Fruit fly (Drosophila melanogaster) whole organism, embryonic: ENCODE data around the gene Vha55.

ENCODE experiments used
- Antp ChIP-seq: fragments of 200-800 bp; sonication (Bioruptor generic); optimal IDR thresholded peaks from 3 replicates; lab custom pipeline; 2016; ENCODE audit warnings: missing biosample characterization, missing genetic modification characterization
- B-H1 ChIP-seq: fragments of 200-800 bp; sonication (Bioruptor generic); IDR thresholded peaks from 3 replicates; pipeline ENCODE4 v1.3.6; 2022; ENCODE audit warnings: missing biosample characterization, missing genetic modification characterization
- B-H2 ChIP-seq: fragments of 200-800 bp; sonication (Bioruptor generic); optimal IDR thresholded peaks from 2 replicates; lab custom pipeline; 2018; ENCODE audit warnings: missing biosample characterization, mild to moderate bottlenecking, missing genetic modification characterization
- CG10209 ChIP-seq: fragments of 200-800 bp; sonication (Bioruptor generic); optimal IDR thresholded peaks from 3 replicates; lab custom pipeline; 2017; ENCODE audit warnings: missing biosample characterization, mild to moderate bottlenecking, missing genetic modification characterization, missing genetic modification reagents
- CG10274 ChIP-seq: fragments of 200-800 bp; sonication (Bioruptor generic); optimal IDR thresholded peaks from 3 replicates; lab custom pipeline; 2017; ENCODE audit warnings: missing biosample characterization, mild to moderate bottlenecking, missing genetic modification characterization
- CG11398 ChIP-seq: fragments of 200-800 bp; sonication (Bioruptor generic); optimal IDR thresholded peaks from 2 replicates; lab custom pipeline; 2016; ENCODE audit warnings: missing biosample characterization, missing genetic modification characterization
- CG11504 ChIP-seq: fragments of 200-800 bp; sonication (Bioruptor generic); optimal IDR thresholded peaks from 3 replicates; lab custom pipeline; 2019; ENCODE audit warnings: missing biosample characterization, mild to moderate bottlenecking, missing genetic modification characterization, moderate library complexity
- CG13424 ChIP-seq: fragments of 200-800 bp; sonication (Bioruptor generic); optimal IDR thresholded peaks from 2 replicates; lab custom pipeline; 2019; ENCODE audit warnings: missing biosample characterization, mild to moderate bottlenecking, missing genetic modification characterization, moderate library complexity
- CG16815 ChIP-seq: fragments of 200-800 bp; sonication (Bioruptor generic); optimal IDR thresholded peaks from 3 replicates; lab custom pipeline; 2017; ENCODE audit warnings: missing biosample characterization, mild to moderate bottlenecking, missing genetic modification characterization
- CG3065 ChIP-seq: fragments of 200-800 bp; sonication (Bioruptor generic); optimal IDR thresholded peaks from 2 replicates; lab custom pipeline; 2016; ENCODE audit warnings: missing biosample characterization, missing genetic modification characterization
- CG31441 ChIP-seq: fragments of 200-800 bp; sonication (Bioruptor generic); IDR thresholded peaks from 2 replicates; pipeline ENCODE4 v1.3.6; 2022; ENCODE audit warnings: missing biosample characterization, missing genetic modification characterization
- CG4404 ChIP-seq: fragments of 200-800 bp; sonication (Bioruptor generic); IDR thresholded peaks from 2 replicates; pipeline ENCODE4 v1.3.6; 2022; ENCODE audit warnings: missing biosample characterization, missing genetic modification characterization
- CG4820 ChIP-seq: fragments of 200-800 bp; sonication (Bioruptor generic); optimal IDR thresholded peaks from 3 replicates; lab custom pipeline; 2016; ENCODE audit warnings: missing biosample characterization, missing genetic modification characterization
- CG4854 ChIP-seq: fragments of 200-800 bp; sonication (Bioruptor generic); optimal IDR thresholded peaks from 2 replicates; lab custom pipeline; 2016; ENCODE audit warnings: missing biosample characterization, missing genetic modification characterization, inconsistent platforms
- CG8290 ChIP-seq, 3 experiments: fragments of 200-800 bp; sonication (Bioruptor generic); optimal IDR thresholded peaks; 2 replicates each; lab custom pipeline; 2016 to 2019; ENCODE audit warnings: missing biosample characterization in 3 of 3, missing genetic modification characterization in 3 of 3, mild to moderate bottlenecking in 2 of 3, moderate library complexity in 1 of 3
- CTCF ChIP-seq: fragments of 200-800 bp; sonication (Bioruptor generic); optimal IDR thresholded peaks from 2 replicates; lab custom pipeline; 2017; ENCODE audit warnings: missing biosample characterization, mild to moderate bottlenecking, missing genetic modification characterization, moderate library complexity
- Camta ChIP-seq: fragments of 200-800 bp; sonication (Bioruptor generic); optimal IDR thresholded peaks from 2 replicates; lab custom pipeline; 2016; ENCODE audit warnings: missing biosample characterization, missing genetic modification characterization
- CrebB ChIP-seq: fragments of 200-800 bp; sonication (Bioruptor generic); optimal IDR thresholded peaks from 3 replicates; lab custom pipeline; 2018; ENCODE audit warnings: missing biosample characterization, mild to moderate bottlenecking, missing genetic modification characterization
- D19A ChIP-seq: fragments of 200-800 bp; optimal IDR thresholded peaks from 3 replicates; lab custom pipeline; 2019; ENCODE audit warnings: missing biosample characterization, mild to moderate bottlenecking, missing genetic modification characterization, moderate library complexity
- Dek ChIP-seq: fragments of 200-800 bp; sonication (Bioruptor generic); optimal IDR thresholded peaks from 3 replicates; lab custom pipeline; 2019; ENCODE audit warnings: missing biosample characterization, mild to moderate bottlenecking, missing genetic modification characterization, moderate library complexity
- Drgx ChIP-seq: fragments of 200-800 bp; sonication (Bioruptor generic); IDR thresholded peaks from 2 replicates; pipeline ENCODE4 v1.3.6; 2022; ENCODE audit warnings: missing biosample characterization, missing genetic modification characterization
- H2.0 ChIP-seq: fragments of 200-800 bp; sonication (Bioruptor generic); IDR thresholded peaks from 2 replicates; pipeline ENCODE4 v1.3.6; 2022; ENCODE audit warnings: missing biosample characterization, missing genetic modification characterization
- Hmx ChIP-seq: fragments of 200-800 bp; sonication (Bioruptor generic); optimal IDR thresholded peaks from 2 replicates; lab custom pipeline; 2016; ENCODE audit warnings: missing biosample characterization, missing genetic modification characterization
- Hr39 ChIP-seq: fragments of >200 bp; optimal IDR thresholded peaks from 2 replicates; lab custom pipeline; 2017
- Kr ChIP-seq: fragments of 200-800 bp; sonication (Bioruptor generic); optimal IDR thresholded peaks from 2 replicates; lab custom pipeline; 2017; ENCODE audit warnings: missing biosample characterization, mild to moderate bottlenecking, missing genetic modification characterization
- NfI ChIP-seq: fragments of 200-800 bp; sonication (Bioruptor generic); optimal IDR thresholded peaks from 3 replicates; lab custom pipeline; 2018; ENCODE audit warnings: missing biosample characterization, mild to moderate bottlenecking, missing genetic modification characterization, moderate library complexity
- Poxn ChIP-seq: fragments of 200-800 bp; sonication (Bioruptor generic); IDR thresholded peaks from 2 replicates; pipeline ENCODE4 v1.3.6; 2022; ENCODE audit warnings: missing biosample characterization, missing genetic modification characterization
- Ravus ChIP-seq: fragments of 200-800 bp; sonication (Bioruptor generic); IDR thresholded peaks from 2 replicates; pipeline ENCODE4 v1.3.6; 2022; ENCODE audit warnings: missing biosample characterization, missing genetic modification characterization
- Six4 ChIP-seq: fragments of 200-800 bp; sonication (Bioruptor generic); optimal IDR thresholded peaks from 2 replicates; lab custom pipeline; 2016; ENCODE audit warnings: missing biosample characterization, missing genetic modification characterization
- Spps ChIP-seq: fragments of 200-800 bp; sonication (Bioruptor generic); optimal IDR thresholded peaks from 2 replicates; lab custom pipeline; 2018; ENCODE audit warnings: missing biosample characterization, mild to moderate bottlenecking, missing genetic modification characterization
- Sry-δ ChIP-seq: fragments of 200-800 bp; sonication (Bioruptor generic); optimal IDR thresholded peaks from 2 replicates; lab custom pipeline; 2016; ENCODE audit warnings: missing biosample characterization, missing genetic modification characterization
- Vsx1 ChIP-seq: fragments of 200-800 bp; sonication (Bioruptor generic); optimal IDR thresholded peaks from 2 replicates; lab custom pipeline; 2017; ENCODE audit warnings: missing biosample characterization, mild to moderate bottlenecking, missing genetic modification characterization, missing genetic modification reagents
- ase ChIP-seq: fragments of 200-800 bp; sonication (Bioruptor generic); IDR thresholded peaks from 3 replicates; pipeline ENCODE4 v1.3.6; 2022; ENCODE audit warnings: missing biosample characterization, missing genetic modification characterization
- bowl ChIP-seq: fragments of 200-800 bp; sonication (Bioruptor generic); IDR thresholded peaks from 2 replicates; pipeline ENCODE4 v1.3.6; 2022; ENCODE audit warnings: missing biosample characterization, missing genetic modification characterization
- br ChIP-seq: fragments of >200 bp; optimal IDR thresholded peaks from 2 replicates; lab custom pipeline; 2017
- chm ChIP-seq: fragments of 200-800 bp; sonication (Bioruptor generic); IDR thresholded peaks from 2 replicates; pipeline ENCODE4 v1.3.6; 2022; ENCODE audit warnings: missing biosample characterization, missing genetic modification characterization
- disco-r ChIP-seq: fragments of 200-800 bp; sonication (Bioruptor generic); optimal IDR thresholded peaks from 2 replicates; lab custom pipeline; 2016; ENCODE audit warnings: missing biosample characterization, missing genetic modification characterization
- emc ChIP-seq: fragments of 200-800 bp; sonication (Bioruptor generic); optimal IDR thresholded peaks from 2 replicates; lab custom pipeline; 2016; ENCODE audit warnings: missing biosample characterization, missing genetic modification characterization
- fd3F ChIP-seq: fragments of 200-800 bp; sonication (Bioruptor generic); optimal IDR thresholded peaks from 2 replicates; lab custom pipeline; 2018; ENCODE audit warnings: missing biosample characterization, mild to moderate bottlenecking, missing genetic modification characterization, moderate library complexity
- gem ChIP-seq: fragments of 200-800 bp; sonication (Bioruptor generic); optimal IDR thresholded peaks from 2 replicates; lab custom pipeline; 2019; ENCODE audit warnings: missing biosample characterization, mild to moderate bottlenecking, missing genetic modification characterization, moderate library complexity
- hbn ChIP-seq: fragments of 200-800 bp; sonication (Bioruptor generic); IDR thresholded peaks from 2 replicates; pipeline ENCODE4 v1.3.6; 2022; ENCODE audit warnings: missing biosample characterization, missing genetic modification characterization; ENCODE audit not compliant: partially characterized antibody
- ken ChIP-seq: fragments of 200-800 bp; sonication (Bioruptor generic); IDR thresholded peaks from 3 replicates; pipeline ENCODE4 v1.3.6; 2022; ENCODE audit warnings: missing biosample characterization, missing genetic modification characterization
- luna ChIP-seq: fragments of 200-800 bp; sonication (Bioruptor generic); optimal IDR thresholded peaks from 2 replicates; lab custom pipeline; 2016; ENCODE audit warnings: missing biosample characterization, missing genetic modification characterization
- org-1 ChIP-seq: fragments of 200-800 bp; sonication (Bioruptor generic); optimal IDR thresholded peaks from 2 replicates; lab custom pipeline; 2017; ENCODE audit warnings: missing biosample characterization, missing genetic modification characterization
- phol ChIP-seq: fragments of 200-800 bp; sonication (Bioruptor generic); optimal IDR thresholded peaks from 3 replicates; lab custom pipeline; 2018; ENCODE audit warnings: missing biosample characterization, mild to moderate bottlenecking, missing genetic modification characterization, moderate library complexity
- run ChIP-seq: fragments of 200-800 bp; sonication (Bioruptor generic); optimal IDR thresholded peaks from 3 replicates; lab custom pipeline; 2018; ENCODE audit warnings: missing biosample characterization, mild to moderate bottlenecking, missing genetic modification characterization
- sc ChIP-seq, 3 experiments: fragments of >200 bp in 2 of 3; fragments of 200-800 bp in 1 of 3; sonication (Bioruptor generic) in 1 of 3; optimal IDR thresholded peaks; 2 replicates in 2 of 3; 3 replicates in 1 of 3; lab custom pipeline; 2017; ENCODE audit warnings: mild to moderate bottlenecking in 1 of 3, missing biosample characterization in 1 of 3, missing genetic modification characterization in 1 of 3, missing genetic modification reagents in 1 of 3
- tap ChIP-seq: fragments of 200-800 bp; optimal IDR thresholded peaks from 3 replicates; lab custom pipeline; 2019; ENCODE audit warnings: missing biosample characterization, mild to moderate bottlenecking, missing genetic modification characterization, moderate library complexity
- tgo ChIP-seq: fragments of 200-800 bp; sonication (Bioruptor generic); IDR thresholded peaks from 3 replicates; pipeline ENCODE4 v1.3.6; 2022; ENCODE audit warnings: missing biosample characterization, missing genetic modification characterization
- trem ChIP-seq: fragments of 200-800 bp; optimal IDR thresholded peaks from 3 replicates; lab custom pipeline; 2019; ENCODE audit warnings: missing biosample characterization, mild to moderate bottlenecking, missing genetic modification characterization, moderate library complexity
- ttk ChIP-seq: fragments of 200-800 bp; sonication (Bioruptor generic); IDR thresholded peaks from 2 replicates; pipeline ENCODE4 v2.1.2; 2022; ENCODE audit warnings: missing biosample characterization, missing genetic modification characterization
- vfl ChIP-seq: fragments of 200-800 bp; sonication (Bioruptor generic); optimal IDR thresholded peaks from 2 replicates; lab custom pipeline; 2016; ENCODE audit warnings: missing biosample characterization, missing genetic modification characterization
- zen2 ChIP-seq: fragments of 200-800 bp; sonication (Bioruptor generic); IDR thresholded peaks from 3 replicates; pipeline ENCODE4 v1.3.6; 2022; ENCODE audit warnings: missing biosample characterization, missing genetic modification characterization; ENCODE audit not compliant: partially characterized antibody

Gene Vha55

dm6 chr3R:12630369-12630768 lies 2.7 kb upstream of the Vha55 start, which contains the start of gene Not10 (continued):
- peak; percentile 32 for TF ChIP-seq fd3F (GFP tag; lab: Kevin White, UChicago)
- TF ChIP-seq Kr (GFP tag; lab: Kevin White, UChicago) = no peak
- no peak for TF ChIP-seq Poxn (GFP tag; lab: Robert Waterston, UW)
- TF ChIP-seq run (tag; lab: Kevin White, UChicago) = no peak
- no peak for TF ChIP-seq chm
- no peak for TF ChIP-seq Camta (GFP tag; lab: Kevin White, UChicago)
- TF ChIP-seq CrebB (tag; lab: Kevin White, UChicago) = no peak
- TF ChIP-seq CG13424 (tag; lab: Kevin White, UChicago) = peak; percentile 70
- no peak for TF ChIP-seq tap (tag; lab: Kevin White, UChicago)
- no peak for TF ChIP-seq ttk (GFP tag; lab: Robert Waterston, UW)
- TF ChIP-seq Vsx1 = no peak
- no peak for TF ChIP-seq gem (tag; lab: Kevin White, UChicago)
- TF ChIP-seq luna (GFP tag; lab: Kevin White, UChicago) = no peak
- no peak for TF ChIP-seq Hmx
- no peak for TF ChIP-seq CG11398 (GFP tag; lab: Kevin White, UChicago)
- TF ChIP-seq CG4854 (GFP tag; lab: Kevin White, UChicago) = no peak
- TF ChIP-seq CG8290 (GFP tag; optimal IDR thresholded peaks at IDR 0.05; lab: Kevin White, UChicago) = no peak
- TF ChIP-seq CG8290 (tag; optimal IDR thresholded peaks at IDR 0.05; lab: Kevin White, UChicago) = no peak
- no peak for TF ChIP-seq CG10274 (GFP tag; lab: Kevin White, UChicago)
- TF ChIP-seq org-1 = no peak
- no peak for TF ChIP-seq Antp
- no peak for TF ChIP-seq sc (optimal IDR thresholded peaks at IDR 0.05; lab: Kevin White, UChicago)
- TF ChIP-seq sc (GFP tag; optimal IDR thresholded peaks at IDR 0.05; lab: Kevin White, UChicago) = no peak
- peak; percentile 62 for TF ChIP-seq phol (tag; lab: Kevin White, UChicago)
- peak; percentile 73 for TF ChIP-seq trem (tag; lab: Kevin White, UChicago)
- peak; percentile 85 for TF ChIP-seq CTCF (GFP tag; lab: Kevin White, UChicago)
- no peak for TF ChIP-seq D19A (tag; lab: Kevin White, UChicago)
- TF ChIP-seq Spps (tag; lab: Kevin White, UChicago) = no peak
- no peak for TF ChIP-seq tgo (GFP tag; lab: Robert Waterston, UW)
- peak; percentile 30 for TF ChIP-seq CG10209 (GFP tag; lab: Kevin White, UChicago)
- no peak for TF ChIP-seq B-H2 (GFP tag; lab: Kevin White, UChicago)
- peak; percentile 59 for TF ChIP-seq Sry-δ (GFP tag; lab: Kevin White, UChicago)
- TF ChIP-seq zen2 = no peak; the same call in 2 of the 3 replicates
- peak; percentile 48 for TF ChIP-seq NfI
- no peak for TF ChIP-seq CG4404 (GFP tag; lab: Robert Waterston, UW)
- TF ChIP-seq Dek (tag; lab: Kevin White, UChicago) = peak; percentile 59
- TF ChIP-seq hbn (GFP tag; lab: Robert Waterston, UW) = peak; percentile 58
- no peak; the same call in 1 of the 2 replicates for TF ChIP-seq CG31441 (GFP tag; lab: Robert Waterston, UW)
- no peak for TF ChIP-seq bowl (GFP tag; lab: Robert Waterston, UW)
- TF ChIP-seq Six4 = no peak
- TF ChIP-seq CG11504 (tag; lab: Kevin White, UChicago) = no peak
- no peak for TF ChIP-seq CG16815
- no peak for TF ChIP-seq vfl (GFP tag; lab: Kevin White, UChicago)
- TF ChIP-seq ken = no peak
- no peak for TF ChIP-seq Hr39
- no peak for TF ChIP-seq Drgx (GFP tag; lab: Robert Waterston, UW)
- no peak for TF ChIP-seq Ravus (GFP tag; lab: Robert Waterston, UW)
- TF ChIP-seq ase = no peak
- no peak for TF ChIP-seq CG3065
- TF ChIP-seq CG4820 (GFP tag; lab: Kevin White, UChicago) = peak; percentile 2
- TF ChIP-seq emc (GFP tag; lab: Kevin White, UChicago) = no peak
- no peak for TF ChIP-seq B-H1 (GFP tag; lab: Robert Waterston, UW)
- TF ChIP-seq br (lab: Kevin White, UChicago) = no peak
- TF ChIP-seq H2.0 (GFP tag; lab: Robert Waterston, UW) = no peak
- TF ChIP-seq disco-r = no peak
